Fruit fly (Drosophila melanogaster) whole organism, embryonic: ENCODE data around the gene CG43901.
A peak's percentile ranks its signal among the peaks of the same experiment; 100 is the strongest.

ENCODE experiments used
- Adf1 ChIP-seq: fragments of 200-800 bp; sonication (Bioruptor generic); IDR thresholded peaks from 2 replicates; pipeline ENCODE4 v1.3.6; 2022; ENCODE audit warnings: missing biosample characterization, missing genetic modification characterization
- Bteb2 ChIP-seq: fragments of 200-800 bp; sonication (Bioruptor generic); optimal IDR thresholded peaks from 2 replicates; lab custom pipeline; 2016; ENCODE audit warnings: missing biosample characterization, missing genetic modification characterization
- CG10979 ChIP-seq: fragments of 200-800 bp; sonication (Bioruptor generic); optimal IDR thresholded peaks from 2 replicates; lab custom pipeline; 2018; ENCODE audit warnings: missing biosample characterization, mild to moderate bottlenecking, missing genetic modification characterization, moderate library complexity
- CG12104 ChIP-seq: fragments of 200-800 bp; sonication (Bioruptor generic); optimal IDR thresholded peaks from 3 replicates; lab custom pipeline; 2016; ENCODE audit warnings: missing biosample characterization, missing genetic modification characterization
- CG1233 ChIP-seq: fragments of 200-800 bp; sonication (Bioruptor generic); optimal IDR thresholded peaks from 4 replicates; lab custom pipeline; 2018; ENCODE audit warnings: missing biosample characterization, mild to moderate bottlenecking, missing genetic modification characterization
- CG12769 ChIP-seq: fragments of 200-800 bp; sonication (Bioruptor generic); optimal IDR thresholded peaks from 2 replicates; lab custom pipeline; 2019; ENCODE audit warnings: missing biosample characterization, mild to moderate bottlenecking, missing genetic modification characterization, moderate library complexity
- CG12942 ChIP-seq: fragments of 200-800 bp; sonication (Bioruptor generic); optimal IDR thresholded peaks from 3 replicates; lab custom pipeline; 2016; ENCODE audit warnings: missing biosample characterization, missing genetic modification characterization
- CG13296 ChIP-seq: fragments of 200-800 bp; sonication (Bioruptor generic); optimal IDR thresholded peaks from 3 replicates; lab custom pipeline; 2018; ENCODE audit warnings: missing biosample characterization, mild to moderate bottlenecking, missing genetic modification characterization
- CG15479 ChIP-seq: fragments of 200-800 bp; sonication (Bioruptor generic); optimal IDR thresholded peaks from 3 replicates; lab custom pipeline; 2019; ENCODE audit warnings: missing biosample characterization, mild to moderate bottlenecking, missing genetic modification characterization, moderate library complexity
- CG1602 ChIP-seq: fragments of 200-800 bp; sonication (Bioruptor generic); optimal IDR thresholded peaks from 3 replicates; lab custom pipeline; 2016; ENCODE audit warnings: missing biosample characterization, missing genetic modification characterization
- CG16815 ChIP-seq: fragments of 200-800 bp; sonication (Bioruptor generic); optimal IDR thresholded peaks from 3 replicates; lab custom pipeline; 2017; ENCODE audit warnings: missing biosample characterization, mild to moderate bottlenecking, missing genetic modification characterization
- CG17385 ChIP-seq: fragments of 200-800 bp; sonication (Bioruptor generic); optimal IDR thresholded peaks from 3 replicates; lab custom pipeline; 2018; ENCODE audit warnings: missing biosample characterization, mild to moderate bottlenecking, missing genetic modification characterization
- CG17612 ChIP-seq: fragments of 200-800 bp; sonication (Bioruptor generic); IDR thresholded peaks from 2 replicates; pipeline ENCODE4 v1.3.6; 2022; ENCODE audit warnings: missing biosample characterization, missing genetic modification characterization
- CG18262 ChIP-seq: fragments of 200-800 bp; optimal IDR thresholded peaks from 3 replicates; lab custom pipeline; 2019; ENCODE audit warnings: missing biosample characterization, mild to moderate bottlenecking, missing genetic modification characterization, moderate library complexity
- CG34376 ChIP-seq: fragments of 200-800 bp; sonication (Bioruptor generic); optimal IDR thresholded peaks from 2 replicates; lab custom pipeline; 2018; ENCODE audit warnings: missing biosample characterization, mild to moderate bottlenecking, missing genetic modification characterization
- CG4820 ChIP-seq: fragments of 200-800 bp; sonication (Bioruptor generic); optimal IDR thresholded peaks from 3 replicates; lab custom pipeline; 2016; ENCODE audit warnings: missing biosample characterization, missing genetic modification characterization
- CG5245 ChIP-seq: fragments of 200-800 bp; sonication (Bioruptor generic); optimal IDR thresholded peaks from 3 replicates; lab custom pipeline; 2016; ENCODE audit warnings: missing biosample characterization, missing genetic modification characterization
- CG6854 ChIP-seq: fragments of 200-800 bp; sonication (Bioruptor generic); optimal IDR thresholded peaks from 3 replicates; lab custom pipeline; 2017; ENCODE audit warnings: missing biosample characterization, mild to moderate bottlenecking, missing genetic modification characterization
- CG7271 ChIP-seq: fragments of 200-800 bp; sonication (Bioruptor generic); optimal IDR thresholded peaks from 2 replicates; lab custom pipeline; 2018; ENCODE audit warnings: missing biosample characterization, mild to moderate bottlenecking, missing genetic modification characterization, moderate library complexity
- CG8290 ChIP-seq, 3 experiments: fragments of 200-800 bp; sonication (Bioruptor generic); optimal IDR thresholded peaks; 2 replicates each; lab custom pipeline; 2016 to 2019; ENCODE audit warnings: missing biosample characterization in 3 of 3, missing genetic modification characterization in 3 of 3, mild to moderate bottlenecking in 2 of 3, moderate library complexity in 1 of 3
- E2f2 ChIP-seq: fragments of 200-800 bp; sonication (Bioruptor generic); IDR thresholded peaks from 2 replicates; pipeline ENCODE4 v1.3.6; 2022; ENCODE audit warnings: missing biosample characterization, missing genetic modification characterization
- Ets65A ChIP-seq: fragments of 200-800 bp; sonication (Bioruptor generic); peaks from one replicate; lab custom pipeline; 2016; ENCODE audit warnings: missing biosample characterization, missing genetic modification characterization
- Ets97D ChIP-seq: fragments of 200-800 bp; sonication (Bioruptor generic); optimal IDR thresholded peaks from 3 replicates; lab custom pipeline; 2016; ENCODE audit warnings: missing biosample characterization, missing genetic modification characterization
- Fer1 ChIP-seq: fragments of 200-800 bp; sonication (Bioruptor generic); optimal IDR thresholded peaks from 2 replicates; lab custom pipeline; 2017; ENCODE audit warnings: missing biosample characterization, mild to moderate bottlenecking, missing genetic modification characterization
- Hr39 ChIP-seq: fragments of >200 bp; optimal IDR thresholded peaks from 2 replicates; lab custom pipeline; 2017
- Med ChIP-seq: fragments of 200-800 bp; sonication (Bioruptor generic); peaks from one replicate; lab custom pipeline; 2016; ENCODE audit warnings: missing biosample characterization, missing genetic modification characterization, mild to moderate bottlenecking, inconsistent platforms, moderate library complexity
- NfI ChIP-seq: fragments of 200-800 bp; sonication (Bioruptor generic); optimal IDR thresholded peaks from 3 replicates; lab custom pipeline; 2018; ENCODE audit warnings: missing biosample characterization, mild to moderate bottlenecking, missing genetic modification characterization, moderate library complexity
- Sox100B ChIP-seq: fragments of 200-800 bp; sonication (Bioruptor generic); optimal IDR thresholded peaks from 3 replicates; lab custom pipeline; 2018; ENCODE audit warnings: missing biosample characterization, mild to moderate bottlenecking, missing genetic modification characterization
- Stat92E ChIP-seq, 3 experiments: fragments of >200 bp in 2 of 3; fragments of 200-800 bp in 1 of 3; sonication (Bioruptor generic) in 1 of 3; optimal IDR thresholded peaks; 2 replicates each; lab custom pipeline; 2017 to 2019; ENCODE audit warnings: missing biosample characterization in 3 of 3, missing genetic modification characterization in 3 of 3, mild to moderate bottlenecking in 1 of 3, moderate library complexity in 1 of 3
- Trl ChIP-seq, 3 experiments: fragments of >200 bp in 2 of 3; fragments of 200-800 bp in 1 of 3; sonication (Bioruptor generic) in 1 of 3; optimal IDR thresholded peaks; 2 replicates in 1 of 3; 3 replicates in 2 of 3; lab custom pipeline; 2016 to 2017; ENCODE audit warnings: missing biosample characterization in 1 of 3, missing genetic modification characterization in 1 of 3
- ac ChIP-seq: fragments of 200-800 bp; sonication (Bioruptor generic); optimal IDR thresholded peaks from 3 replicates; lab custom pipeline; 2017; ENCODE audit warnings: missing biosample characterization, mild to moderate bottlenecking, missing genetic modification characterization
- ci ChIP-seq: fragments of 200-800 bp; sonication (Bioruptor generic); IDR thresholded peaks from 3 replicates; pipeline ENCODE4 v1.3.6; 2022; ENCODE audit warnings: missing biosample characterization, missing genetic modification characterization
- disco-r ChIP-seq: fragments of 200-800 bp; sonication (Bioruptor generic); optimal IDR thresholded peaks from 2 replicates; lab custom pipeline; 2016; ENCODE audit warnings: missing biosample characterization, missing genetic modification characterization
- exex ChIP-seq: fragments of 200-800 bp; sonication (Bioruptor generic); optimal IDR thresholded peaks from 4 replicates; lab custom pipeline; 2018; ENCODE audit warnings: missing biosample characterization, mild to moderate bottlenecking, missing genetic modification characterization, moderate library complexity
- klu ChIP-seq: fragments of 200-800 bp; sonication (Bioruptor generic); IDR thresholded peaks from 2 replicates; pipeline ENCODE4 v1.3.6; 2022; ENCODE audit warnings: missing biosample characterization, missing genetic modification characterization
- rib ChIP-seq: fragments of 200-800 bp; sonication (Bioruptor generic); IDR thresholded peaks from 2 replicates; pipeline ENCODE4 v1.3.6; 2022; ENCODE audit warnings: missing biosample characterization, missing genetic modification characterization
- scrt ChIP-seq: fragments of 200-800 bp; sonication (Bioruptor generic); optimal IDR thresholded peaks from 2 replicates; lab custom pipeline; 2018; ENCODE audit warnings: missing biosample characterization, mild to moderate bottlenecking, missing genetic modification characterization, moderate library complexity
- sens ChIP-seq: fragments of 200-800 bp; sonication (Bioruptor generic); peaks from one replicate; lab custom pipeline; 2016; ENCODE audit warnings: missing biosample characterization, missing genetic modification characterization
- wek ChIP-seq: fragments of 200-800 bp; sonication (Bioruptor generic); optimal IDR thresholded peaks from 3 replicates; lab custom pipeline; 2018; ENCODE audit warnings: missing biosample characterization, mild to moderate bottlenecking, missing genetic modification characterization, moderate library complexity
- z ChIP-seq: fragments of 200-800 bp; sonication (Bioruptor generic); IDR thresholded peaks from 3 replicates; pipeline ENCODE4 v1.3.6; 2022; ENCODE audit warnings: missing biosample characterization, missing genetic modification characterization

Gene CG43901

DNA sequence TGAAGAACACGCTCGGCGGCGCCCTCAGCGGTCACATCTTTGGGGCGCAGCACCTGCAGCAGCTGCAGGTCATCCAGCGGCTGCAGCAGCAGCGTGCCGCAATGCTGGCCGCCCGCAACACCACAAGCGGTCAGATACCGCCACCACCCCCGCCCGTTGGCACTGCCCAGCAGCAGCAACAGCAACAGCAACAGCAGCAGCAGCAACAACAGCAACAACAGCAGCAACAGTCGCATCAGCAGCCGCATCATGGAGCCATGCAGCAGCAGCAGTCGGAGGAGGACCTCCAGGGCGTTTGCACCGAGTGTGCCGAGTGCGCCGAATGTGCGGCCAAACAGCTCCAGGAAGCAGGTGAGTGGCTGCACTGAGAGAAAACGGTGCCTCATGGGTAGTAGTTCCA, 7.0 kb downstream of the CG43901 start:
- TF ChIP-seq Ets65A (GFP tag; lab: Kevin White, UChicago) (peak; percentile 58), Med (GFP tag; lab: Kevin White, UChicago) (peak; percentile 3), Hr39 (lab: Kevin White, UChicago) (peak; percentile 31), Stat92E (GFP tag; optimal IDR thresholded peaks at IDR 0.05; lab: Kevin White, UChicago) (no peak)

DNA sequence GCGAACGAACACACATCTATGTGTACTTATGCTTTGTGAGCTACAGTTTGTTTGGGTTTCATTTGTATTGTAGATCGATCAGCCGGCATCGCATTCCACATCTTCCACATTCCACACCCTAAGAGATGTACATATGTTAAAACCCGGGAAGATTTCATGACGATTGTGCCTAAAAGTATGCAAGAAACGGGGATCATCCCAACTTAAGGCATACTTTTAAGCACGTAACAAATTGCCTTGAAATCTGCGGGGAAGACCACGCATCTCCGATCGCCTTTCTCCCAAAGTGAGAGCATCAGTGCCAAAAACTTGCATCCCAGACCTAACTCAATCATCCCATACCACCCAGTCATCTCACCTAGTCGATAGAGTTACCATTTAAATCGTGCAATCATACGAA, 16.1 kb downstream of the CG43901 start:
- TF ChIP-seq z (GFP tag; lab: Robert Waterston, UW) (no peak), Trl (optimal IDR thresholded peaks at IDR 0.05; lab: Kevin White, UChicago) (no peak), Trl (GFP tag; optimal IDR thresholded peaks at IDR 0.05; lab: Kevin White, UChicago) (no peak), Adf1 (GFP tag; lab: Robert Waterston, UW) (no peak), CG12104 (GFP tag; lab: Kevin White, UChicago) (no peak), Bteb2 (GFP tag; lab: Kevin White, UChicago) (no peak), klu (GFP tag; lab: Robert Waterston, UW) (no peak), scrt (GFP tag; lab: Kevin White, UChicago) (no peak), CG16815 (GFP tag; lab: Kevin White, UChicago) (no peak), CG12769 (tag; lab: Kevin White, UChicago) (no peak), disco-r (no peak), CG8290 (GFP tag; optimal IDR thresholded peaks at IDR 0.05; lab: Kevin White, UChicago) (peak; percentile 98), CG8290 (tag; optimal IDR thresholded peaks at IDR 0.05; lab: Kevin White, UChicago) (peak in 1 of 2 experiments; percentile 99), sens (GFP tag; lab: Kevin White, UChicago) (peak; percentile 37), Fer1 (no peak), CG17612 (peak; percentile 98), ac (GFP tag; lab: Kevin White, UChicago) (no peak), CG10979 (tag; lab: Kevin White, UChicago) (no peak), CG12942 (GFP tag; lab: Kevin White, UChicago) (no peak)

DNA sequence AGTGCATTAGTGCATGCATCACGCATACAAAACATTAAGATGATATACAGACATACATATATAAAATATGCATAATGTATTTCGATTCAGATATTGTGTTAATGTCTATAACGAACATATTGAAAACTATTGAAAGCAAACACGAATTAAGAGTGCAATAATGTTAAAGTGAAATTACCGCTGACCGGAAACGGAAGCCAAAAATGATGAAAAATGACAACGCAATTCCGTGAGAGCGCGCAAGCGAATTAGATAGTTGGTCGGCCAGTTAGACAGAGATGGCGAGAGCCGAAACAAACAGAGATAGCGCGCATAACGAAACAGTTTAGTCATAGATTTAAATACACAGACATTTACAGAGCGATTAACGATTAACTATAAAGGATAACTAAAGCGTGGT, 16.6 kb downstream of the CG43901 start:
- TF ChIP-seq CG15479 (peak; percentile 27), CG5245 (GFP tag; lab: Kevin White, UChicago) (no peak), CG13296 (peak; percentile 14), CG7271 (tag; lab: Kevin White, UChicago) (peak; percentile 66), E2f2 (no peak), CG1233 (peak; percentile 13), CG34376 (GFP tag; lab: Kevin White, UChicago) (peak; percentile 9), wek (GFP tag; lab: Kevin White, UChicago) (peak; percentile 7), exex (tag; lab: Kevin White, UChicago) (no peak), NfI (GFP tag; lab: Kevin White, UChicago) (peak; percentile 24), CG6854 (peak; percentile 10), CG4820 (GFP tag; lab: Kevin White, UChicago) (no peak), rib (GFP tag; lab: Robert Waterston, UW) (no peak), ci (peak; percentile 63), Ets97D (GFP tag; lab: Kevin White, UChicago) (peak; percentile 6), Sox100B (peak; percentile 28), CG1602 (GFP tag; lab: Kevin White, UChicago) (no peak), CG17385 (peak; percentile 7), CG18262 (tag; lab: Kevin White, UChicago) (no peak)
